Worm (Caenorhabditis elegans): ENCODE data around the gene oac-31.

DNA sequence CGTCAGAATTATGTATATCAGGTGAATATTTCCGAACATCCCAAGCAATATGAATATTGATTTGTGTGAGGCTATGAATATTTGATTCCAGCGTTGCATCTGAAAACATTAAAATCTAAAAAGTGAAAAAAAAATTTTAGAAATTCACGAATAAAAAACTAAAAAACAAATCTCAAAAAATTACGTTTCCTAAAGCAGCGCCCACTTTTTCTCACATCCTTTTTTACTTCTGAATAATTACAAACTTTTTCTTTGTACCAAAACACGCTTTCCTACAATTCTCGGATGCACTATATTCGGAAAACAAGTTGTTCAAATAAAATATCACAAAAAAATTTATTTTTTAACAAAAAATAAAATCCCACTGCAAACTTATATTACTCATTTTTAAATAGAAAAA lies 11.3 kb upstream of the oac-31 start, which contains the start of gene srsx-8:
- TF ChIP-seq Y22D7AL.16 (tag; optimal IDR thresholded peaks at IDR 0.05) (no peak), ama-1 (optimal IDR thresholded peaks at IDR 0.05) (no peak), elt-4 (tag; optimal IDR thresholded peaks at IDR 0.05) (no peak), hlh-15 (tag; optimal IDR thresholded peaks at IDR 0.05) (no peak)

Data from whole organism, late embryonic.